Worm (Caenorhabditis elegans) whole organism, L3 larva: Measurements from ENCODE around the gene Y94H6A.12.

Source experiments
- ZK546.5 ChIP-seq: sonication (generic microtip); optimal IDR thresholded peaks from 2 replicates; lab custom pipeline; 2017; ENCODE audit warnings: missing biosample characterization, missing genetic modification characterization
- aly-2 ChIP-seq: fragments of 150-350 bp; optimal IDR thresholded peaks from 2 replicates; lab custom pipeline; 2014; ENCODE audit warnings: missing biosample characterization, missing genetic modification characterization
- ama-1 ChIP-seq: fragments of 150-350 bp; optimal IDR thresholded peaks from 2 replicates; lab custom pipeline; 2018
- ceh-16 ChIP-seq: sonication (generic microtip); optimal IDR thresholded peaks from 2 replicates; lab custom pipeline; 2017; ENCODE audit warnings: missing biosample characterization, missing genetic modification characterization
- ceh-28 ChIP-seq: fragments of 150-350 bp; optimal IDR thresholded peaks from 2 replicates; lab custom pipeline; 2014; ENCODE audit warnings: missing biosample characterization, missing genetic modification reagents, missing genetic modification characterization
- ceh-82 ChIP-seq: fragments of 150-350 bp; optimal IDR thresholded peaks from 2 replicates; lab custom pipeline; 2014; ENCODE audit warnings: missing biosample characterization, missing genetic modification characterization
- ceh-9 ChIP-seq: sonication (generic microtip); optimal IDR thresholded peaks from 2 replicates; lab custom pipeline; 2018; ENCODE audit warnings: missing biosample characterization, missing genetic modification characterization
- daf-12 ChIP-seq: fragments of 150-350 bp; optimal IDR thresholded peaks from 2 replicates; lab custom pipeline; 2014; ENCODE audit warnings: missing biosample characterization, missing genetic modification reagents, missing genetic modification characterization
- egl-27 ChIP-seq: sonication (generic microtip); optimal IDR thresholded peaks from 4 replicates; lab custom pipeline; 2017; ENCODE audit warnings: missing biosample characterization, missing genetic modification reagents, missing genetic modification characterization
- egl-5 ChIP-seq: fragments of 150-350 bp; optimal IDR thresholded peaks from 2 replicates; lab custom pipeline; 2017; ENCODE audit warnings: missing biosample characterization, missing genetic modification reagents, missing genetic modification characterization, inconsistent platforms
- elt-1 ChIP-seq: fragments of 150-350 bp; optimal IDR thresholded peaks from 2 replicates; lab custom pipeline; 2014; ENCODE audit warnings: missing biosample characterization, missing genetic modification characterization
- elt-2 ChIP-seq: sonication (generic microtip); optimal IDR thresholded peaks from 2 replicates; lab custom pipeline; 2016; ENCODE audit warnings: missing genetic modification reagents, mild to moderate bottlenecking, missing genetic modification characterization, missing compliant biosample characterization
- elt-3 ChIP-seq, 3 experiments: fragments of 150-350 bp in 1 of 3; sonication (generic microtip) in 2 of 3; optimal IDR thresholded peaks; 2 replicates in 2 of 3; 4 replicates in 1 of 3; lab custom pipeline; 2014 to 2017; ENCODE audit warnings: missing biosample characterization in 3 of 3, missing genetic modification characterization in 3 of 3
- eor-1 ChIP-seq, 2 experiments: fragments of 150-350 bp; optimal IDR thresholded peaks; 2 replicates each; lab custom pipeline; 2014 to 2018; ENCODE audit warnings: missing biosample characterization in 2 of 2, missing genetic modification characterization in 2 of 2
- fkh-10 ChIP-seq: sonication (generic microtip); optimal IDR thresholded peaks from 2 replicates; lab custom pipeline; 2017; ENCODE audit warnings: missing biosample characterization, missing genetic modification reagents, missing genetic modification characterization
- fos-1 ChIP-seq: fragments of 150-350 bp; optimal IDR thresholded peaks from 2 replicates; lab custom pipeline; 2014; ENCODE audit warnings: missing biosample characterization, missing genetic modification characterization
- hmg-11 ChIP-seq: sonication (generic microtip); optimal IDR thresholded peaks from 2 replicates; lab custom pipeline; 2016; ENCODE audit warnings: missing genetic modification characterization, missing compliant biosample characterization
- jun-1 ChIP-seq: fragments of 150-350 bp; optimal IDR thresholded peaks from 2 replicates; lab custom pipeline; 2014; ENCODE audit warnings: missing biosample characterization, missing genetic modification reagents, missing genetic modification characterization
- lin-15B ChIP-seq: fragments of 150-350 bp; optimal IDR thresholded peaks from 2 replicates; lab custom pipeline; 2014; ENCODE audit warnings: missing biosample characterization, missing genetic modification characterization
- lin-39 ChIP-seq: fragments of 150-350 bp; optimal IDR thresholded peaks from 2 replicates; lab custom pipeline; 2018; ENCODE audit warnings: missing biosample characterization, missing genetic modification reagents, missing genetic modification characterization
- lsy-12 ChIP-seq: sonication (generic microtip); optimal IDR thresholded peaks from 2 replicates; lab custom pipeline; 2016; ENCODE audit warnings: mild to moderate bottlenecking, missing genetic modification characterization, missing compliant biosample characterization
- mdl-1 ChIP-seq: fragments of 150-350 bp; optimal IDR thresholded peaks from 2 replicates; lab custom pipeline; 2014; ENCODE audit warnings: missing biosample characterization, missing genetic modification characterization
- mml-1 ChIP-seq: fragments of 150-350 bp; sonication (generic microtip); optimal IDR thresholded peaks from 3 replicates; lab custom pipeline; 2014; ENCODE audit warnings: missing biosample characterization, missing genetic modification characterization
- nfya-1 ChIP-seq: sonication (generic microtip); optimal IDR thresholded peaks from 2 replicates; lab custom pipeline; 2017; ENCODE audit warnings: missing genetic modification characterization, mild to moderate bottlenecking, missing compliant biosample characterization, antibody characterized with exemption, moderate library complexity; ENCODE audit not compliant: insufficient read depth
- nhr-23 ChIP-seq: fragments of 150-350 bp; optimal IDR thresholded peaks from 2 replicates; lab custom pipeline; 2014; ENCODE audit warnings: missing biosample characterization, missing genetic modification reagents, missing genetic modification characterization
- nhr-237 ChIP-seq: fragments of 150-350 bp; optimal IDR thresholded peaks from 2 replicates; lab custom pipeline; 2014; ENCODE audit warnings: missing biosample characterization, missing genetic modification characterization
- nhr-25 ChIP-seq: sonication (generic microtip); optimal IDR thresholded peaks from 2 replicates; lab custom pipeline; 2017; ENCODE audit warnings: missing biosample characterization, missing genetic modification characterization
- nhr-28 ChIP-seq: fragments of 150-350 bp; optimal IDR thresholded peaks from 2 replicates; lab custom pipeline; 2014; ENCODE audit warnings: missing biosample characterization, missing genetic modification characterization
- nhr-43 ChIP-seq: sonication (generic microtip); optimal IDR thresholded peaks from 2 replicates; lab custom pipeline; 2016; ENCODE audit warnings: mild to moderate bottlenecking, missing genetic modification characterization, missing compliant biosample characterization; ENCODE audit not compliant: poor library complexity, severe bottlenecking
- nhr-67 ChIP-seq: fragments of 150-350 bp; optimal IDR thresholded peaks from 2 replicates; lab custom pipeline; 2014; ENCODE audit warnings: missing biosample characterization, missing genetic modification characterization
- nhr-77 ChIP-seq: fragments of 150-350 bp; optimal IDR thresholded peaks from 2 replicates; lab custom pipeline; 2014; ENCODE audit warnings: missing biosample characterization, missing genetic modification characterization
- pha-4 ChIP-seq: fragments of 150-350 bp; optimal IDR thresholded peaks from 2 replicates; lab custom pipeline; 2014; ENCODE audit warnings: missing biosample characterization, missing genetic modification reagents, missing genetic modification characterization
- pqm-1 ChIP-seq: fragments of 150-350 bp; optimal IDR thresholded peaks from 2 replicates; lab custom pipeline; 2017; ENCODE audit warnings: missing biosample characterization, missing genetic modification characterization, inconsistent platforms
- sea-2 ChIP-seq: fragments of 150-350 bp; sonication (generic microtip); optimal IDR thresholded peaks from 4 replicates; lab custom pipeline; 2014; ENCODE audit warnings: missing biosample characterization, missing genetic modification reagents, missing genetic modification characterization
- snpc-4 ChIP-seq: fragments of 150-350 bp; optimal IDR thresholded peaks from 2 replicates; lab custom pipeline; 2014; ENCODE audit warnings: missing biosample characterization, missing genetic modification characterization
- tbx-2 ChIP-seq: sonication (generic microtip); optimal IDR thresholded peaks from 2 replicates; lab custom pipeline; 2016; ENCODE audit warnings: mild to moderate bottlenecking, missing genetic modification characterization, missing compliant biosample characterization
- unc-39 ChIP-seq: sonication (generic microtip); optimal IDR thresholded peaks from 4 replicates; lab custom pipeline; 2017; ENCODE audit warnings: missing biosample characterization, missing genetic modification characterization
- unc-62 ChIP-seq: fragments of 150-350 bp; sonication (generic microtip); optimal IDR thresholded peaks from 4 replicates; lab custom pipeline; 2014; ENCODE audit warnings: missing biosample characterization, missing genetic modification reagents, missing genetic modification characterization
- ztf-4 ChIP-seq: fragments of 150-350 bp; optimal IDR thresholded peaks from 2 replicates; lab custom pipeline; 2014; ENCODE audit warnings: missing biosample characterization, missing genetic modification characterization

Gene Y94H6A.12

ce11 chrIV:2707012-2707411 is 5.8 kb downstream of the Y94H6A.12 start, which contains the start of gene ubc-8:
Gene ubc-8, minus strand, starts transcription at chrIV:2707238.
- no peak for TF ChIP-seq hmg-11 (tag; lab: Kevin White, UChicago)
- TF ChIP-seq lin-39, result no peak

ce11 chrIV:2705675-2706074 is 7.2 kb downstream of the Y94H6A.12 start:
- TF ChIP-seq ama-1 (lab: Kevin White, UChicago) (no peak), eor-1 (tag; optimal IDR thresholded peaks at IDR 0.05; lab: Kevin White, UChicago) (no peak), elt-3 (tag; optimal IDR thresholded peaks at IDR 0.05; lab: Kevin White, UChicago) (no peak)
- TF ChIP-seq, all 47 proteins: peak for 0

ce11 chrIV:2703927-2704401 is 8.9 kb downstream of the Y94H6A.12 start, which contains the start of gene Y94H6A.5:
Gene Y94H6A.5, minus strand, starts transcription at chrIV:2703977.
- TF ChIP-seq nhr-25 (peak; percentile 6), fos-1 (tag; lab: Kevin White, UChicago) (no peak), elt-1 (tag; lab: Kevin White, UChicago) (no peak), ceh-16 (tag; lab: Kevin White, UChicago) (no peak), ZK546.5 (no peak), egl-27 (tag; lab: Kevin White, UChicago) (no peak), egl-5 (peak; percentile 3), nhr-23 (peak; percentile 30), lin-39 (no peak), fkh-10 (no peak), daf-12 (tag; lab: Kevin White, UChicago) (no peak), unc-39 (tag; lab: Kevin White, UChicago) (no peak), jun-1 (tag; lab: Kevin White, UChicago) (peak; percentile 2), lin-15B (tag; lab: Kevin White, UChicago) (peak; percentile 60), nhr-43 (tag; lab: Kevin White, UChicago) (no peak), unc-62 (GFP tag; lab: Kevin White, UChicago) (no peak), nfya-1 (peak; percentile 72), nhr-67 (tag; lab: Kevin White, UChicago) (no peak), pqm-1 (peak; percentile 25), eor-1 (tag; optimal IDR thresholded peaks at IDR 0.05; lab: Kevin White, UChicago) (no peak), snpc-4 (no peak), pha-4 (tag; lab: Kevin White, UChicago) (peak; percentile 66), ceh-9 (tag; lab: Kevin White, UChicago) (no peak), mdl-1 (no peak), elt-3 (tag; optimal IDR thresholded peaks at IDR 0.05; lab: Kevin White, UChicago) (no peak), hmg-11 (tag; lab: Kevin White, UChicago) (peak; percentile 72), lsy-12 (tag; lab: Kevin White, UChicago) (no peak), aly-2 (tag; lab: Kevin White, UChicago) (no peak), nhr-77 (no peak), ceh-28 (tag; lab: Kevin White, UChicago) (peak; percentile 50), elt-2 (tag; lab: Kevin White, UChicago) (peak; percentile 38), nhr-237 (tag; lab: Kevin White, UChicago) (no peak), mml-1 (no peak), ceh-82 (tag; lab: Kevin White, UChicago) (no peak), nhr-28 (tag; lab: Kevin White, UChicago) (no peak), ama-1 (lab: Kevin White, UChicago) (peak; percentile 86)

- TF ChIP-seq pha-4 (tag; lab: Kevin White, UChicago) (no peak), ceh-82 (tag; lab: Kevin White, UChicago) (no peak), unc-62 (GFP tag; lab: Kevin White, UChicago) (no peak), lsy-12 (tag; lab: Kevin White, UChicago) (no peak), fos-1 (tag; lab: Kevin White, UChicago) (no peak), elt-1 (tag; lab: Kevin White, UChicago) (no peak), egl-27 (tag; lab: Kevin White, UChicago) (no peak), sea-2 (no peak), tbx-2 (no peak), nhr-28 (tag; lab: Kevin White, UChicago) (no peak), ama-1 (lab: Kevin White, UChicago) (no peak), ceh-9 (tag; lab: Kevin White, UChicago) (no peak), ceh-28 (tag; lab: Kevin White, UChicago) (no peak), nhr-25 (no peak), ztf-4 (no peak), unc-39 (tag; lab: Kevin White, UChicago) (no peak)
- TF ChIP-seq, all 47 proteins: peak for 0
Measured at ce11 chrIV:2688716-2689307, 24.0 kb downstream of the Y94H6A.12 start, which contains the start of gene egrh-3. Gene egrh-3, minus strand, starts transcription at chrIV:2688766.
